Worm (Caenorhabditis elegans) whole organism, mixed stage, embryonic: ENCODE measurements around the gene F40E10.5.

Source experiments
- elt-3 ChIP-seq: fragments of 150-350 bp; optimal IDR thresholded peaks from 2 replicates; lab custom pipeline; 2014; ENCODE audit warnings: missing biosample characterization, missing genetic modification characterization
- pha-4 ChIP-seq: fragments of 150-350 bp; optimal IDR thresholded peaks from 2 replicates; lab custom pipeline; 2018; ENCODE audit warnings: missing biosample characterization, missing genetic modification reagents, missing genetic modification characterization
- snpc-4 ChIP-seq: fragments of 150-350 bp; optimal IDR thresholded peaks from 2 replicates; lab custom pipeline; 2014; ENCODE audit warnings: missing biosample characterization, missing genetic modification characterization
- tbx-8 ChIP-seq: fragments of 200-800 bp; sonication (Bioruptor generic); optimal IDR thresholded peaks from 2 replicates; lab custom pipeline; 2018; ENCODE audit warnings: mild to moderate bottlenecking, missing genetic modification characterization, moderate library complexity, missing compliant biosample characterization

DNA sequence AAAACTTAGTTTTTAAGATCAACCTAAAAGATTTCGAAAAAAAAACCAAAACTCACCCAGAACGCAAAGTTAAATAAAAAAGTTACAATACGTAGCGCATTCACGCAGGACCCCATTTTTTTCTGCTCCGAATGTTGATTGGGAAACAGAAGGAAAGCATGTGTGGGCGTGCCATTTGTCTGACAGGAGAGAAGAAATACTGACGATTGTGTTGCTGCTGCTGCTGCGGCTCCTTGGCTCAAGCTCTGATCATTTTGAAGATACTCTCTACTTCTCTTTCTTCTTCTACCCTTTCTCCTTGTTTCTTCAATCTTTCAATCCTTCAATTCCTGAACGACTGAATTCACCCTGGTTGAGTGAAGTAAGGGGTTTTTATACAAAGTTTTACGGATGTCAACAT is 27.7 kb downstream of the F40E10.5 start, which contains the start of gene tsp-8:
- TF ChIP-seq snpc-4 (tag; lab: Kevin White, UChicago) = no peak
- no peak for TF ChIP-seq elt-3 (tag; lab: Kevin White, UChicago)
- TF ChIP-seq pha-4 = no peak
- no peak for TF ChIP-seq tbx-8 (GFP tag; lab: Kevin White, UChicago)
